Worm (Caenorhabditis elegans): ENCODE data around the gene pps-1.

ce11 chrIV:10188505-10188904, 26.7 kb downstream of the pps-1 start:
- TF ChIP-seq lsy-2 (tag; optimal IDR thresholded peaks at IDR 0.05) (no peak), elt-3 (tag; optimal IDR thresholded peaks at IDR 0.05) (no peak), lin-13 (tag; optimal IDR thresholded peaks at IDR 0.05) (no peak), elt-1 (tag; optimal IDR thresholded peaks at IDR 0.05; ENCODE audit: borderline replicate concordance, insufficient read depth) (no peak), nhr-237 (tag; optimal IDR thresholded peaks at IDR 0.05) (no peak), ham-2 (GFP tag; optimal IDR thresholded peaks at IDR 0.05) (no peak), nhr-76 (tag; optimal IDR thresholded peaks at IDR 0.05) (no peak), nhr-28 (tag; optimal IDR thresholded peaks at IDR 0.05) (no peak), sptf-1 (tag; optimal IDR thresholded peaks at IDR 0.05) (no peak)

All from whole organism, mixed stage, embryonic.